Worm (Caenorhabditis elegans) whole organism, mixed stage, embryonic: ENCODE results near the gene F44B9.2.

Experiments used
- blmp-1 ChIP-seq: fragments of 150-350 bp; optimal IDR thresholded peaks from 2 replicates; lab custom pipeline; 2014; ENCODE audit warnings: missing biosample characterization, missing genetic modification characterization
- ces-1 ChIP-seq: fragments of 150-350 bp; optimal IDR thresholded peaks from 2 replicates; lab custom pipeline; 2014; ENCODE audit warnings: missing biosample characterization, missing genetic modification reagents, missing genetic modification characterization
- elt-3 ChIP-seq: fragments of 150-350 bp; optimal IDR thresholded peaks from 2 replicates; lab custom pipeline; 2014; ENCODE audit warnings: missing biosample characterization, missing genetic modification characterization
- lin-32 ChIP-seq: fragments of 200-800 bp; sonication (Bioruptor generic); optimal IDR thresholded peaks from 2 replicates; lab custom pipeline; 2018; ENCODE audit warnings: mild to moderate bottlenecking, missing genetic modification characterization, missing compliant biosample characterization
- nhr-12 ChIP-seq: fragments of 150-350 bp; optimal IDR thresholded peaks from 2 replicates; lab custom pipeline; 2014; ENCODE audit warnings: missing biosample characterization, missing genetic modification characterization
- unc-62 ChIP-seq: fragments of 150-350 bp; optimal IDR thresholded peaks from 2 replicates; lab custom pipeline; 2014; ENCODE audit warnings: missing biosample characterization, missing genetic modification reagents, missing genetic modification characterization

DNA sequence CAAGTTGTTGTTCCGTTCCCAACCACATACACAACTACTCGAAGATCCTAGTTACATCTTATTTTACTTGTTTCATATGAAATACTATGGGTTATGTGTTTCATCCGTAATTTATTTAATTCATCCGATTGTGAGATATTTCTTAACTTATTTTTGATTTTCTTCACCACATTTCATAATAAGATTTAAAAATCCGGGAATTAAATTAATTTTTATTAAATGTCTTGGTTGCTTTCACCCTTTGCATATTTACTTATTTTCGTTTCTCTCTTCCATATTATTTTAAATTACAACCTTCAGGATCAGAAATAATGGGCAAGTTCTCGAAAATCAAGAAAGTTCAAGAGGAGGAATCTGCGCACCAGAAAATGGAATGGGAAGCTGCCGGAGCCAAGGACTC lies 23.5 kb downstream of the F44B9.2 start, which contains the start of gene K12H4.3:
- no peak for TF ChIP-seq blmp-1 (tag; lab: Kevin White, UChicago)
- no peak for TF ChIP-seq nhr-12 (tag; lab: Kevin White, UChicago)
- TF ChIP-seq unc-62 (GFP tag; lab: Kevin White, UChicago), result no peak
- no peak for TF ChIP-seq elt-3
- no peak for TF ChIP-seq lin-32 (GFP tag; lab: Kevin White, UChicago)
- TF ChIP-seq ces-1 (GFP tag; lab: Kevin White, UChicago), result no peak
